Fruit fly (Drosophila melanogaster) whole organism, embryonic: ENCODE results near the gene CG45073.
A peak's percentile ranks its signal among the peaks of the same experiment; 100 is the strongest.

ENCODE experiments used
- CG10543 ChIP-seq: fragments of 200-800 bp; sonication (Bioruptor generic); optimal IDR thresholded peaks from 3 replicates; lab custom pipeline; 2017; ENCODE audit warnings: missing biosample characterization, mild to moderate bottlenecking, missing genetic modification characterization, moderate library complexity
- CG11560 ChIP-seq: fragments of 200-800 bp; sonication (Bioruptor generic); IDR thresholded peaks from 3 replicates; pipeline ENCODE4 v1.3.6; 2022; ENCODE audit warnings: missing biosample characterization, missing genetic modification characterization
- CG12769 ChIP-seq: fragments of 200-800 bp; sonication (Bioruptor generic); optimal IDR thresholded peaks from 2 replicates; lab custom pipeline; 2019; ENCODE audit warnings: missing biosample characterization, mild to moderate bottlenecking, missing genetic modification characterization, moderate library complexity
- CG12942 ChIP-seq: fragments of 200-800 bp; sonication (Bioruptor generic); optimal IDR thresholded peaks from 3 replicates; lab custom pipeline; 2016; ENCODE audit warnings: missing biosample characterization, missing genetic modification characterization
- CG14441 ChIP-seq: fragments of 200-800 bp; sonication (Bioruptor generic); IDR thresholded peaks from 2 replicates; pipeline ENCODE4 v1.3.6; 2022; ENCODE audit warnings: missing biosample characterization, missing genetic modification characterization
- CG15601 ChIP-seq: fragments of 200-800 bp; sonication (Bioruptor generic); optimal IDR thresholded peaks from 3 replicates; lab custom pipeline; 2019; ENCODE audit warnings: missing biosample characterization, mild to moderate bottlenecking, missing genetic modification characterization, moderate library complexity
- CG16815 ChIP-seq: fragments of 200-800 bp; sonication (Bioruptor generic); optimal IDR thresholded peaks from 3 replicates; lab custom pipeline; 2017; ENCODE audit warnings: missing biosample characterization, mild to moderate bottlenecking, missing genetic modification characterization
- CG2889 ChIP-seq: fragments of 200-800 bp; sonication (Bioruptor generic); IDR thresholded peaks from 3 replicates; pipeline ENCODE4 v1.3.6; 2022; ENCODE audit warnings: missing biosample characterization, missing genetic modification characterization
- CG31365 ChIP-seq: fragments of 200-800 bp; sonication (Bioruptor generic); optimal IDR thresholded peaks from 2 replicates; lab custom pipeline; 2018; ENCODE audit warnings: missing biosample characterization, mild to moderate bottlenecking, missing genetic modification characterization
- CG34422 ChIP-seq: fragments of 200-800 bp; sonication (Bioruptor generic); IDR thresholded peaks from 3 replicates; pipeline ENCODE4 v1.3.6; 2022; ENCODE audit warnings: missing biosample characterization, missing genetic modification characterization
- CG4328 ChIP-seq: fragments of 200-800 bp; sonication (Bioruptor generic); optimal IDR thresholded peaks from 3 replicates; lab custom pipeline; 2017; ENCODE audit warnings: missing biosample characterization, missing genetic modification reagents, missing genetic modification characterization
- CG5180 ChIP-seq: fragments of 200-800 bp; sonication (Bioruptor generic); optimal IDR thresholded peaks from 3 replicates; lab custom pipeline; 2017; ENCODE audit warnings: missing biosample characterization, missing genetic modification characterization, mild to moderate bottlenecking, moderate library complexity, missing genetic modification reagents
- CG6272 ChIP-seq: fragments of 200-800 bp; sonication (Bioruptor generic); IDR thresholded peaks from 2 replicates; pipeline ENCODE4 v1.3.6; 2022; ENCODE audit warnings: missing biosample characterization, missing genetic modification characterization
- CG7963 ChIP-seq: fragments of 200-800 bp; sonication (Bioruptor generic); IDR thresholded peaks from 3 replicates; pipeline ENCODE4 v1.3.6; 2022; ENCODE audit warnings: missing biosample characterization, missing genetic modification characterization; ENCODE audit not compliant: partially characterized antibody
- CG8924 ChIP-seq: fragments of 200-800 bp; optimal IDR thresholded peaks from 3 replicates; lab custom pipeline; 2019; ENCODE audit warnings: missing biosample characterization, mild to moderate bottlenecking, missing genetic modification characterization, moderate library complexity
- CG9215 ChIP-seq: fragments of 200-800 bp; sonication (Bioruptor generic); IDR thresholded peaks from 2 replicates; pipeline ENCODE4 v1.3.6; 2022; ENCODE audit warnings: missing biosample characterization, missing genetic modification characterization
- Camta ChIP-seq: fragments of 200-800 bp; sonication (Bioruptor generic); optimal IDR thresholded peaks from 2 replicates; lab custom pipeline; 2016; ENCODE audit warnings: missing biosample characterization, missing genetic modification characterization
- CrebB ChIP-seq: fragments of 200-800 bp; sonication (Bioruptor generic); optimal IDR thresholded peaks from 3 replicates; lab custom pipeline; 2018; ENCODE audit warnings: missing biosample characterization, mild to moderate bottlenecking, missing genetic modification characterization
- D19B ChIP-seq: fragments of 200-800 bp; sonication (Bioruptor generic); optimal IDR thresholded peaks from 2 replicates; lab custom pipeline; 2017; ENCODE audit warnings: missing biosample characterization, mild to moderate bottlenecking, missing genetic modification characterization
- Dad ChIP-seq: fragments of 200-800 bp; sonication (Bioruptor generic); optimal IDR thresholded peaks from 3 replicates; lab custom pipeline; 2016; ENCODE audit warnings: missing biosample characterization, missing genetic modification characterization
- Doc3 ChIP-seq: fragments of 200-800 bp; sonication (Bioruptor generic); IDR thresholded peaks from 3 replicates; pipeline ENCODE4 v1.3.6; 2022; ENCODE audit warnings: missing biosample characterization, missing genetic modification characterization; ENCODE audit not compliant: partially characterized antibody
- Ets65A ChIP-seq: fragments of 200-800 bp; sonication (Bioruptor generic); peaks from one replicate; lab custom pipeline; 2016; ENCODE audit warnings: missing biosample characterization, missing genetic modification characterization
- Gug ChIP-seq: fragments of 200-800 bp; sonication (Bioruptor generic); IDR thresholded peaks from 4 replicates; pipeline ENCODE4 v1.3.6; 2022; ENCODE audit warnings: missing biosample characterization, missing genetic modification characterization
- HHEX ChIP-seq: fragments of 200-800 bp; sonication (Bioruptor generic); optimal IDR thresholded peaks from 3 replicates; lab custom pipeline; 2017; ENCODE audit warnings: missing biosample characterization, mild to moderate bottlenecking, missing genetic modification characterization, missing genetic modification reagents
- Med ChIP-seq: fragments of 200-800 bp; sonication (Bioruptor generic); peaks from one replicate; lab custom pipeline; 2016; ENCODE audit warnings: missing biosample characterization, missing genetic modification characterization, mild to moderate bottlenecking, inconsistent platforms, moderate library complexity
- Oli ChIP-seq: fragments of 200-800 bp; sonication (Bioruptor generic); optimal IDR thresholded peaks from 2 replicates; lab custom pipeline; 2018; ENCODE audit warnings: missing biosample characterization, mild to moderate bottlenecking, missing genetic modification characterization, moderate library complexity
- Sry-β ChIP-seq: fragments of 200-800 bp; sonication (Bioruptor generic); optimal IDR thresholded peaks from 2 replicates; lab custom pipeline; 2018; ENCODE audit warnings: missing biosample characterization, mild to moderate bottlenecking, missing genetic modification characterization, moderate library complexity
- Sry-δ ChIP-seq: fragments of 200-800 bp; sonication (Bioruptor generic); optimal IDR thresholded peaks from 2 replicates; lab custom pipeline; 2016; ENCODE audit warnings: missing biosample characterization, missing genetic modification characterization
- Taf1 ChIP-seq: fragments of 200-800 bp; sonication (Bioruptor generic); IDR thresholded peaks from 2 replicates; pipeline ENCODE4 v1.3.6; 2022; ENCODE audit warnings: missing biosample characterization, missing genetic modification characterization
- Xbp1 ChIP-seq: fragments of 200-800 bp; sonication (Bioruptor generic); optimal IDR thresholded peaks from 3 replicates; lab custom pipeline; 2016; ENCODE audit warnings: missing biosample characterization, mild to moderate bottlenecking, missing genetic modification characterization
- ap ChIP-seq: fragments of 200-800 bp; sonication (Bioruptor generic); IDR thresholded peaks from 2 replicates; pipeline ENCODE4 v1.3.6; 2022; ENCODE audit warnings: missing biosample characterization, missing genetic modification characterization
- btn ChIP-seq: fragments of 200-800 bp; sonication (Bioruptor generic); optimal IDR thresholded peaks from 2 replicates; lab custom pipeline; 2016; ENCODE audit warnings: missing biosample characterization, missing genetic modification characterization
- crol ChIP-seq: fragments of 200-800 bp; sonication (Bioruptor generic); IDR thresholded peaks from 2 replicates; pipeline ENCODE4 v1.3.6; 2022; ENCODE audit warnings: missing biosample characterization, missing genetic modification characterization
- cwo ChIP-seq: fragments of 200-800 bp; sonication (Bioruptor generic); optimal IDR thresholded peaks from 3 replicates; lab custom pipeline; 2017; ENCODE audit warnings: missing biosample characterization, missing genetic modification characterization, mild to moderate bottlenecking, moderate library complexity, missing genetic modification reagents
- esg ChIP-seq: fragments of 200-800 bp; sonication (Bioruptor generic); conservative IDR thresholded peaks from 2 replicates; pipeline ENCODE4 v1.3.6; 2022; ENCODE audit warnings: missing biosample characterization, missing genetic modification characterization
- ftz-f1 ChIP-seq: fragments of 200-800 bp; sonication (Bioruptor generic); optimal IDR thresholded peaks from 2 replicates; lab custom pipeline; 2016; ENCODE audit warnings: missing biosample characterization, missing genetic modification characterization
- grau ChIP-seq: fragments of 200-800 bp; optimal IDR thresholded peaks from 3 replicates; lab custom pipeline; 2019; ENCODE audit warnings: missing biosample characterization, mild to moderate bottlenecking, missing genetic modification characterization, moderate library complexity
- gt ChIP-seq: fragments of 200-800 bp; sonication (Bioruptor generic); IDR thresholded peaks from 2 replicates; pipeline ENCODE4 v1.3.6; 2022; ENCODE audit warnings: missing biosample characterization, missing genetic modification characterization
- hbn ChIP-seq: fragments of 200-800 bp; sonication (Bioruptor generic); IDR thresholded peaks from 2 replicates; pipeline ENCODE4 v1.3.6; 2022; ENCODE audit warnings: missing biosample characterization, missing genetic modification characterization; ENCODE audit not compliant: partially characterized antibody
- lmd ChIP-seq: fragments of 200-800 bp; sonication (Bioruptor generic); IDR thresholded peaks from 2 replicates; pipeline ENCODE4 v1.3.6; 2022; ENCODE audit warnings: missing biosample characterization, missing genetic modification characterization
- onecut ChIP-seq: fragments of 200-800 bp; sonication (Bioruptor generic); IDR thresholded peaks from 2 replicates; pipeline ENCODE4 v1.3.6; 2022; ENCODE audit warnings: missing biosample characterization, missing genetic modification characterization
- pb ChIP-seq: fragments of 200-800 bp; sonication (Bioruptor generic); optimal IDR thresholded peaks from 3 replicates; lab custom pipeline; 2016; ENCODE audit warnings: missing biosample characterization, missing genetic modification characterization
- sc ChIP-seq, 3 experiments: fragments of >200 bp in 2 of 3; fragments of 200-800 bp in 1 of 3; sonication (Bioruptor generic) in 1 of 3; optimal IDR thresholded peaks; 2 replicates in 2 of 3; 3 replicates in 1 of 3; lab custom pipeline; 2017; ENCODE audit warnings: mild to moderate bottlenecking in 1 of 3, missing biosample characterization in 1 of 3, missing genetic modification characterization in 1 of 3, missing genetic modification reagents in 1 of 3
- sd ChIP-seq: fragments of 200-800 bp; sonication (Bioruptor generic); optimal IDR thresholded peaks from 3 replicates; lab custom pipeline; 2018; ENCODE audit warnings: missing biosample characterization, mild to moderate bottlenecking, missing genetic modification characterization, moderate library complexity
- sr ChIP-seq: fragments of 200-800 bp; sonication (Bioruptor generic); IDR thresholded peaks from 3 replicates; pipeline ENCODE4 v1.3.6; 2022; ENCODE audit warnings: missing biosample characterization, missing genetic modification characterization
- trem ChIP-seq: fragments of 200-800 bp; optimal IDR thresholded peaks from 3 replicates; lab custom pipeline; 2019; ENCODE audit warnings: missing biosample characterization, mild to moderate bottlenecking, missing genetic modification characterization, moderate library complexity
- vnd ChIP-seq: fragments of 200-800 bp; sonication (Bioruptor generic); IDR thresholded peaks from 3 replicates; pipeline ENCODE4 v1.3.6; 2022; ENCODE audit warnings: missing biosample characterization, missing genetic modification characterization; ENCODE audit not compliant: partially characterized antibody

Gene CG45073

dm6 chr3R:30092700-30093044 is 31.9 kb downstream of the CG45073 start (continued):
- TF ChIP-seq gt (GFP tag; lab: Robert Waterston, UW) = peak; percentile 62
- TF ChIP-seq CG15601 = peak; percentile 58
- TF ChIP-seq trem (tag; lab: Kevin White, UChicago) = peak; percentile 66
- TF ChIP-seq onecut (GFP tag; lab: Robert Waterston, UW) = peak; percentile 71
- peak; percentile 60 for TF ChIP-seq CG4328 (GFP tag; lab: Kevin White, UChicago)
- peak; percentile 62 for TF ChIP-seq CG5180 (GFP tag; lab: Kevin White, UChicago)

dm6 chr3R:30091795-30092699 is 32.5 kb downstream of the CG45073 start:
- TF ChIP-seq esg (GFP tag; lab: Robert Waterston, UW) (no peak), CG10543 (GFP tag; lab: Kevin White, UChicago) (peak; percentile 13), Sry-δ (GFP tag; lab: Kevin White, UChicago) (no peak), Oli (tag; lab: Kevin White, UChicago) (no peak), ftz-f1 (peak; percentile 84), CG2889 (GFP tag; lab: Robert Waterston, UW) (no peak), CG9215 (GFP tag; lab: Robert Waterston, UW) (no peak), HHEX (GFP tag; lab: Kevin White, UChicago) (no peak), crol (GFP tag; lab: Robert Waterston, UW) (peak; percentile 50; the same call in 1 of the 2 replicates), Ets65A (peak; percentile 10), pb (GFP tag; lab: Kevin White, UChicago) (no peak), Med (GFP tag; lab: Kevin White, UChicago) (peak; percentile 64), lmd (no peak), Taf1 (GFP tag; lab: Robert Waterston, UW) (no peak), D19B (GFP tag; lab: Kevin White, UChicago) (peak; percentile 91), CG4328 (GFP tag; lab: Kevin White, UChicago) (peak; percentile 53), CG12769 (tag; lab: Kevin White, UChicago) (peak; percentile 81), vnd (GFP tag; lab: Robert Waterston, UW) (no peak), CG11560 (tag; lab: Robert Waterston, UW) (no peak), sd (peak; percentile 92), CrebB (tag; lab: Kevin White, UChicago) (no peak), Xbp1 (GFP tag; lab: Kevin White, UChicago) (no peak), CG16815 (GFP tag; lab: Kevin White, UChicago) (no peak), sc (optimal IDR thresholded peaks at IDR 0.05; lab: Kevin White, UChicago) (no peak), sc (GFP tag; optimal IDR thresholded peaks at IDR 0.05; lab: Kevin White, UChicago) (no peak), sr (GFP tag; lab: Robert Waterston, UW) (peak; percentile 88), Gug (GFP tag; lab: Robert Waterston, UW) (no peak), ap (GFP tag; lab: Robert Waterston, UW) (no peak), hbn (no peak), CG14441 (GFP tag; lab: Robert Waterston, UW) (no peak), Camta (no peak), CG12942 (no peak), btn (GFP tag; lab: Kevin White, UChicago) (no peak), CG34422 (GFP tag; lab: Robert Waterston, UW) (no peak), cwo (GFP tag; lab: Kevin White, UChicago) (peak; percentile 62), CG8924 (tag; lab: Kevin White, UChicago) (no peak), grau (tag; lab: Kevin White, UChicago) (no peak), CG6272 (no peak), Sry-β (no peak), CG7963 (GFP tag; lab: Robert Waterston, UW) (no peak), Dad (no peak), CG31365 (no peak), Doc3 (GFP tag; lab: Robert Waterston, UW) (no peak)
